Worm (Caenorhabditis elegans) whole organism, mixed stage, embryonic: Measurements from ENCODE around the gene F28C6.5.

Source experiments
- bed-3 ChIP-seq: fragments of 200-800 bp; sonication (Bioruptor generic); optimal IDR thresholded peaks from 3 replicates; lab custom pipeline; 2018; ENCODE audit warnings: mild to moderate bottlenecking, missing genetic modification characterization, moderate library complexity, missing compliant biosample characterization
- ceh-39 ChIP-seq: fragments of 150-350 bp; optimal IDR thresholded peaks from 2 replicates; lab custom pipeline; 2014; ENCODE audit warnings: missing biosample characterization, missing genetic modification characterization
- hlh-1 ChIP-seq: fragments of 150-350 bp; optimal IDR thresholded peaks from 2 replicates; lab custom pipeline; 2014; ENCODE audit warnings: missing biosample characterization, missing genetic modification reagents, missing genetic modification characterization
- mls-2 ChIP-seq: sonication (generic microtip); optimal IDR thresholded peaks from 2 replicates; lab custom pipeline; 2016; ENCODE audit warnings: mild to moderate bottlenecking, missing genetic modification characterization, moderate library complexity, missing compliant biosample characterization
- nhr-28 ChIP-seq: fragments of 150-350 bp; optimal IDR thresholded peaks from 2 replicates; lab custom pipeline; 2014; ENCODE audit warnings: missing biosample characterization, missing genetic modification characterization
- nhr-76 ChIP-seq: sonication (generic microtip); optimal IDR thresholded peaks from 2 replicates; lab custom pipeline; 2017; ENCODE audit warnings: missing biosample characterization, missing genetic modification characterization
- snpc-4 ChIP-seq: fragments of 150-350 bp; optimal IDR thresholded peaks from 2 replicates; lab custom pipeline; 2014; ENCODE audit warnings: missing biosample characterization, missing genetic modification characterization
- unc-39 ChIP-seq: fragments of 150-350 bp; optimal IDR thresholded peaks from 2 replicates; lab custom pipeline; 2014; ENCODE audit warnings: missing biosample characterization, missing genetic modification characterization
- unc-62 ChIP-seq: fragments of 150-350 bp; optimal IDR thresholded peaks from 2 replicates; lab custom pipeline; 2014; ENCODE audit warnings: missing biosample characterization, missing genetic modification reagents, missing genetic modification characterization

DNA sequence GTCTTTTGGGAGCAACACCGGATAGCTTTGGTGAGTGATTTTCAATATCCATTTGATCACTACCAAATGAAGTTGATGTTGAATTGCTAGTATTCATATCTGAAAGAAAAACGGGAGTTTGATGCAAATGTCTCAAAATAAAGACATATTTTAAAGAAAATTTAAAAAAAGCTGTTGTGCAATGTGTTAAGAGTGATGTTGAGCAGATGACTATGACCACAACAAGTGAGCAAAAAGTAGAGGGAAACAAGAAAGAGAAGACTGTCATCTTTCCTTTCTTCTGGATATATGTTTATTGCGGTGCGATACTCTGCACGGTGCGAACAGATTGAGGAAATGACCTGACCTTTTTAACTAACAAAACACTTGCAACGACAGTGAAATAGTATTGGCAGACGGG lies 24.1 kb downstream of the F28C6.5 start, which contains the start of gene T22C8.4:
- TF ChIP-seq nhr-28 = no peak
- TF ChIP-seq ceh-39 (tag; lab: Kevin White, UChicago) = no peak
- TF ChIP-seq nhr-76 = no peak
- no peak for TF ChIP-seq hlh-1
- no peak for TF ChIP-seq snpc-4 (tag; lab: Kevin White, UChicago)
- TF ChIP-seq unc-39 = no peak
- no peak for TF ChIP-seq unc-62 (GFP tag; lab: Kevin White, UChicago)
- no peak for TF ChIP-seq mls-2 (tag; lab: Kevin White, UChicago)
- no peak for TF ChIP-seq bed-3 (GFP tag; lab: Kevin White, UChicago)
